Worm (Caenorhabditis elegans): ENCODE measurements around the gene srx-47.

ce11 chrV:9386143-9386542, 36.4 kb downstream of the srx-47 start, which contains the start of gene hum-2:
- TF ChIP-seq nhr-6 (tag; optimal IDR thresholded peaks at IDR 0.05) (no peak), lin-13 (GFP tag; optimal IDR thresholded peaks at IDR 0.05) (no peak), C34F6.9 (tag; optimal IDR thresholded peaks at IDR 0.05) (no peak), ztf-11 (tag; optimal IDR thresholded peaks at IDR 0.05) (no peak), mab-5 (tag; optimal IDR thresholded peaks at IDR 0.05) (no peak), mdl-1 (tag; optimal IDR thresholded peaks at IDR 0.05) (no peak), blmp-1 (tag; optimal IDR thresholded peaks at IDR 0.05; ENCODE audit: insufficient read depth) (no peak), unc-62 (GFP tag; optimal IDR thresholded peaks at IDR 0.05) (no peak), nhr-237 (tag; optimal IDR thresholded peaks at IDR 0.05) (no peak), alr-1 (tag; optimal IDR thresholded peaks at IDR 0.05) (no peak), elt-3 (tag; optimal IDR thresholded peaks at IDR 0.05) (no peak)

Measured in whole organism, L2 larva.